Worm (Caenorhabditis elegans) whole organism, L1 larva: Measurements from ENCODE around the gene twk-8.

Experiments
- egl-27 ChIP-seq, 2 experiments: fragments of 150-350 bp in 1 of 2; sonication (generic microtip); optimal IDR thresholded peaks; 3 replicates each; lab custom pipeline; 2017 to 2018; ENCODE audit warnings: missing biosample characterization in 2 of 2, missing genetic modification characterization in 2 of 2, missing genetic modification reagents in 2 of 2
- elt-3 ChIP-seq, 6 experiments: fragments of 150-350 bp in 1 of 6; sonication (generic microtip); optimal IDR thresholded peaks; 2 replicates each; lab custom pipeline; 2017 to 2018; ENCODE audit warnings: missing biosample characterization in 6 of 6, missing genetic modification characterization in 6 of 6, inconsistent platforms in 1 of 6
- fkh-10 ChIP-seq: sonication (generic microtip); optimal IDR thresholded peaks from 2 replicates; lab custom pipeline; 2017; ENCODE audit warnings: missing biosample characterization, missing genetic modification reagents, missing genetic modification characterization
- fkh-8 ChIP-seq: sonication (generic microtip); optimal IDR thresholded peaks from 2 replicates; lab custom pipeline; 2016; ENCODE audit warnings: mild to moderate bottlenecking, missing genetic modification characterization, missing compliant biosample characterization
- nhr-19 ChIP-seq: fragments of 200-800 bp; sonication (Bioruptor generic); conservative IDR thresholded peaks from 2 replicates; pipeline ENCODE4 v1.3.6; 2022; ENCODE audit warnings: missing genetic modification characterization, missing compliant biosample characterization
- nhr-237 ChIP-seq: fragments of 150-350 bp; optimal IDR thresholded peaks from 2 replicates; lab custom pipeline; 2014; ENCODE audit warnings: missing biosample characterization, missing genetic modification characterization
- nhr-77 ChIP-seq: fragments of 150-350 bp; optimal IDR thresholded peaks from 2 replicates; lab custom pipeline; 2014; ENCODE audit warnings: missing biosample characterization, missing genetic modification characterization
- nhr-90 ChIP-seq: sonication (generic microtip); optimal IDR thresholded peaks from 2 replicates; lab custom pipeline; 2016; ENCODE audit warnings: mild to moderate bottlenecking, missing genetic modification characterization, missing compliant biosample characterization; ENCODE audit not compliant: poor library complexity
- snpc-4 ChIP-seq: fragments of 150-350 bp; optimal IDR thresholded peaks from 2 replicates; lab custom pipeline; 2014; ENCODE audit warnings: missing biosample characterization, missing genetic modification characterization
- unc-62 ChIP-seq: fragments of 150-350 bp; optimal IDR thresholded peaks from 2 replicates; lab custom pipeline; 2014; ENCODE audit warnings: missing biosample characterization, missing genetic modification reagents, missing genetic modification characterization
- ztf-11 ChIP-seq, 2 experiments: sonication (generic microtip); optimal IDR thresholded peaks; 2 replicates each; lab custom pipeline; 2016 to 2017; ENCODE audit warnings: missing genetic modification characterization in 2 of 2, missing biosample characterization in 1 of 2, missing compliant biosample characterization in 1 of 2

DNA sequence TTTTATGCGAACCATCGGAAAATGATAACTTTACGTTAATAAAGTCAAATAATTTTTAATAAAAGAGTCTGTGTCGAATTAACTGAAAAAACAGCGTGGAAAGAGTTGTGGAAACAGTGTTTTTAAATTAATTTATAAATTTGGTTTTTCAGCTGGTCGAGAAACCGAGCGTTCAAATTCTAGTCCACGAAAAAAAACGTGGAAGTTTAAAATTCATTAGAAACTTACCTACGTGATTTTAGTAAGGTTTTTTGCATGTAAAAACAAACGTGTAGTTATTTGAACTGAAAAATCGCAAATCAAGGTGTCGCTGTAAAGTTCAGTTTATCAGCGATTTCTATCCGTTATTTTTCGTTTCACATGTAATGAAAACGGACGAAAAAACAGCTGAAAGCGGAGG is 3.7 kb upstream of the twk-8 start, which contains the start of gene mans-4:
- TF ChIP-seq egl-27 (tag; optimal IDR thresholded peaks at IDR 0.05; lab: Kevin White, UChicago), result no peak
- TF ChIP-seq nhr-77 (tag; lab: Kevin White, UChicago), result no peak
- TF ChIP-seq ztf-11 (tag; optimal IDR thresholded peaks at IDR 0.05; lab: Kevin White, UChicago), result no peak
- no peak for TF ChIP-seq nhr-237 (tag; lab: Kevin White, UChicago)
- TF ChIP-seq unc-62 (GFP tag; lab: Kevin White, UChicago), result no peak
- TF ChIP-seq nhr-19, result no peak
- TF ChIP-seq elt-3 (tag; optimal IDR thresholded peaks at IDR 0.05; lab: Kevin White, UChicago), result no peak
- no peak for TF ChIP-seq fkh-10 (GFP tag; lab: Kevin White, UChicago)
- TF ChIP-seq nhr-90 (tag; lab: Kevin White, UChicago), result no peak
- no peak for TF ChIP-seq snpc-4 (tag; lab: Kevin White, UChicago)
- TF ChIP-seq fkh-8, result no peak
